Worm (Caenorhabditis elegans) whole organism, mixed stage, embryonic: ENCODE data around the gene tsp-3.

Experiments
- blmp-1 ChIP-seq: fragments of 150-350 bp; optimal IDR thresholded peaks from 2 replicates; lab custom pipeline; 2014; ENCODE audit warnings: missing biosample characterization, missing genetic modification characterization
- ceh-39 ChIP-seq: fragments of 150-350 bp; optimal IDR thresholded peaks from 2 replicates; lab custom pipeline; 2014; ENCODE audit warnings: missing biosample characterization, missing genetic modification characterization
- ces-1 ChIP-seq: fragments of 150-350 bp; optimal IDR thresholded peaks from 2 replicates; lab custom pipeline; 2014; ENCODE audit warnings: missing biosample characterization, missing genetic modification reagents, missing genetic modification characterization
- cnd-1 ChIP-seq: fragments of 200-800 bp; sonication (Bioruptor generic); optimal IDR thresholded peaks from 2 replicates; lab custom pipeline; 2018; ENCODE audit warnings: mild to moderate bottlenecking, missing genetic modification characterization, missing compliant biosample characterization
- mep-1 ChIP-seq: fragments of 150-350 bp; optimal IDR thresholded peaks from 2 replicates; lab custom pipeline; 2017; ENCODE audit warnings: missing biosample characterization, missing genetic modification reagents, missing genetic modification characterization, inconsistent platforms
- nhr-2 ChIP-seq: fragments of 150-350 bp; optimal IDR thresholded peaks from 2 replicates; lab custom pipeline; 2014; ENCODE audit warnings: missing biosample characterization, missing genetic modification characterization
- nhr-28 ChIP-seq: fragments of 150-350 bp; optimal IDR thresholded peaks from 2 replicates; lab custom pipeline; 2014; ENCODE audit warnings: missing biosample characterization, missing genetic modification characterization
- pha-4 ChIP-seq: fragments of 150-350 bp; optimal IDR thresholded peaks from 2 replicates; lab custom pipeline; 2018; ENCODE audit warnings: missing biosample characterization, missing genetic modification reagents, missing genetic modification characterization
- snpc-4 ChIP-seq: fragments of 150-350 bp; optimal IDR thresholded peaks from 2 replicates; lab custom pipeline; 2014; ENCODE audit warnings: missing biosample characterization, missing genetic modification characterization
- sptf-1 ChIP-seq: sonication (generic microtip); optimal IDR thresholded peaks from 2 replicates; lab custom pipeline; 2017; ENCODE audit warnings: mild to moderate bottlenecking, missing genetic modification characterization, moderate library complexity, missing compliant biosample characterization
- unc-62 ChIP-seq: fragments of 150-350 bp; optimal IDR thresholded peaks from 2 replicates; lab custom pipeline; 2014; ENCODE audit warnings: missing biosample characterization, missing genetic modification reagents, missing genetic modification characterization
- ztf-11 ChIP-seq: fragments of 150-350 bp; optimal IDR thresholded peaks from 2 replicates; lab custom pipeline; 2014; ENCODE audit warnings: missing biosample characterization, missing genetic modification characterization

ce11 chrIII:13182003-13182402, 30.5 kb upstream of the tsp-3 start:
- TF ChIP-seq ztf-11 (tag; lab: Kevin White, UChicago): no peak
- TF ChIP-seq nhr-28 (tag; lab: Kevin White, UChicago): no peak
- peak; percentile 49 for TF ChIP-seq blmp-1
- TF ChIP-seq sptf-1 (tag; lab: Kevin White, UChicago): no peak
- no peak for TF ChIP-seq ceh-39 (tag; lab: Kevin White, UChicago)
- TF ChIP-seq mep-1: peak; percentile 34
- peak; percentile 45 for TF ChIP-seq unc-62 (GFP tag; lab: Kevin White, UChicago)
- peak; percentile 36 for TF ChIP-seq ces-1 (GFP tag; lab: Kevin White, UChicago)
- no peak for TF ChIP-seq snpc-4 (tag; lab: Kevin White, UChicago)
- no peak for TF ChIP-seq nhr-2 (tag; lab: Kevin White, UChicago)
- peak; percentile 52 for TF ChIP-seq pha-4 (tag; lab: Kevin White, UChicago)
- TF ChIP-seq cnd-1 (tag; lab: Kevin White, UChicago): no peak
